Fruit fly (Drosophila melanogaster) S2 (cell line): ENCODE results near the gene CG17258.

Experiments
- CG8478 ChIP-seq: fragments of >200 bp; optimal IDR thresholded peaks from 2 replicates; lab custom pipeline; 2018
- CTCF ChIP-seq, 2 experiments: fragments of >200 bp; optimal IDR thresholded peaks; 2 replicates each; lab custom pipeline; 2018

CG17258 gene

dm6 chr2L:3034969-3035368 is at the start of gene CG17258:
CG17258 (minus strand) TSS chr2L:3035348.
- TF ChIP-seq CG8478 (no peak), CTCF (optimal IDR thresholded peaks at IDR 0.05; lab: Kevin White, UChicago) (peak; percentile 65 to 73)

dm6 chr2L:3083510-3083909 is 48.4 kb upstream of the CG17258 start:
- TF ChIP-seq CG8478, result no peak
- TF ChIP-seq CTCF (optimal IDR thresholded peaks at IDR 0.05; lab: Kevin White, UChicago), result no peak

- no peak for TF ChIP-seq CTCF (optimal IDR thresholded peaks at IDR 0.05; lab: Kevin White, UChicago)
- TF ChIP-seq CG8478, result no peak
Measured at dm6 chr2L:3082895-3083294, 47.7 kb upstream of the CG17258 start.

dm6 chr2L:3078741-3079140 is 43.6 kb upstream of the CG17258 start:
- TF ChIP-seq CG8478 (no peak), CTCF (optimal IDR thresholded peaks at IDR 0.05; lab: Kevin White, UChicago) (no peak)

dm6 chr2L:3059624-3059919 is 24.4 kb upstream of the CG17258 start:
- TF ChIP-seq CTCF (optimal IDR thresholded peaks at IDR 0.05; lab: Kevin White, UChicago) (no peak), CG8478 (no peak)

- no peak for TF ChIP-seq CG8478
- TF ChIP-seq CTCF (optimal IDR thresholded peaks at IDR 0.05; lab: Kevin White, UChicago), result no peak
Measured at dm6 chr2L:3058772-3059623, 23.9 kb upstream of the CG17258 start.

dm6 chr2L:3057951-3058771 is 23.0 kb upstream of the CG17258 start:
- TF ChIP-seq CG8478, result no peak
- no peak for TF ChIP-seq CTCF (optimal IDR thresholded peaks at IDR 0.05; lab: Kevin White, UChicago)

dm6 chr2L:3056448-3056790 is 21.3 kb upstream of the CG17258 start, which contains the start of gene FASN1:
FASN1 (plus strand) TSS chr2L:3056598.
- TF ChIP-seq CG8478 (no peak), CTCF (optimal IDR thresholded peaks at IDR 0.05; lab: Kevin White, UChicago) (no peak)

- TF ChIP-seq CTCF (optimal IDR thresholded peaks at IDR 0.05; lab: Kevin White, UChicago) (no peak), CG8478 (no peak)
Measured at dm6 chr2L:3055710-3056447, 20.7 kb upstream of the CG17258 start.

- TF ChIP-seq CG8478, result no peak
- no peak for TF ChIP-seq CTCF (optimal IDR thresholded peaks at IDR 0.05; lab: Kevin White, UChicago)
Measured at dm6 chr2L:3044660-3045504, 9.7 kb upstream of the CG17258 start.

dm6 chr2L:3043647-3044046 is 8.5 kb upstream of the CG17258 start, which contains the start of gene FASN2:
FASN2 (plus strand) TSS chr2L:3043947.
- no peak for TF ChIP-seq CG8478
- TF ChIP-seq CTCF (optimal IDR thresholded peaks at IDR 0.05; lab: Kevin White, UChicago), result no peak

dm6 chr2L:3041918-3042615 is 6.9 kb upstream of the CG17258 start, which contains the start of gene CG17261:
CG17261 (plus strand) TSS chr2L:3042551.
- TF ChIP-seq CG8478 (no peak), CTCF (optimal IDR thresholded peaks at IDR 0.05; lab: Kevin White, UChicago) (no peak)

- no peak for TF ChIP-seq CG8478
- no peak for TF ChIP-seq CTCF (optimal IDR thresholded peaks at IDR 0.05; lab: Kevin White, UChicago)
Measured at dm6 chr2L:3039774-3040173, 4.6 kb upstream of the CG17258 start, which contains the start of the genes cnir and CG17221. cnir (minus strand) TSS chr2L:3039812. CG17221 (plus strand) TSS chr2L:3039976.

- TF ChIP-seq CG8478 (no peak), CTCF (optimal IDR thresholded peaks at IDR 0.05; lab: Kevin White, UChicago) (no peak)
Measured at dm6 chr2L:3037153-3037579, 2.0 kb upstream of the CG17258 start, which contains the start of the genes CG17260 and SerRS. CG17260 (plus strand) TSS chr2L:3037230. SerRS (minus strand) TSS chr2L:3037403.
